Fruit fly (Drosophila melanogaster) whole organism, embryonic: Measurements from ENCODE around the gene Polr2I.
A peak's percentile ranks its signal among the peaks of the same experiment; 100 is the strongest.

Source experiments
- ATbp ChIP-seq: fragments of 200-800 bp; sonication (Bioruptor generic); optimal IDR thresholded peaks from 2 replicates; lab custom pipeline; 2017; ENCODE audit warnings: missing biosample characterization, mild to moderate bottlenecking, missing genetic modification characterization, missing genetic modification reagents
- Blimp-1 ChIP-seq: fragments of 200-800 bp; sonication (Bioruptor generic); optimal IDR thresholded peaks from 3 replicates; lab custom pipeline; 2018; ENCODE audit warnings: missing biosample characterization, missing genetic modification characterization, mild to moderate bottlenecking, moderate library complexity, missing genetic modification reagents
- CG10431 ChIP-seq: fragments of 200-800 bp; sonication (Bioruptor generic); optimal IDR thresholded peaks from 3 replicates; lab custom pipeline; 2018; ENCODE audit warnings: missing biosample characterization, mild to moderate bottlenecking, missing genetic modification characterization
- CG11085 ChIP-seq: fragments of 200-800 bp; sonication (Bioruptor generic); IDR thresholded peaks from 2 replicates; pipeline ENCODE4 v1.3.6; 2022; ENCODE audit warnings: missing biosample characterization, missing genetic modification characterization
- CG11504 ChIP-seq: fragments of 200-800 bp; sonication (Bioruptor generic); optimal IDR thresholded peaks from 3 replicates; lab custom pipeline; 2019; ENCODE audit warnings: missing biosample characterization, mild to moderate bottlenecking, missing genetic modification characterization, moderate library complexity
- CG12071 ChIP-seq: fragments of 200-800 bp; sonication (Bioruptor generic); optimal IDR thresholded peaks from 3 replicates; lab custom pipeline; 2018; ENCODE audit warnings: missing biosample characterization, mild to moderate bottlenecking, missing genetic modification characterization
- CG12236 ChIP-seq: fragments of 200-800 bp; sonication (Bioruptor generic); optimal IDR thresholded peaks from 2 replicates; lab custom pipeline; 2016; ENCODE audit warnings: missing biosample characterization, missing genetic modification characterization
- CG13424 ChIP-seq: fragments of 200-800 bp; sonication (Bioruptor generic); optimal IDR thresholded peaks from 2 replicates; lab custom pipeline; 2019; ENCODE audit warnings: missing biosample characterization, mild to moderate bottlenecking, missing genetic modification characterization, moderate library complexity
- CG15514 ChIP-seq: fragments of 200-800 bp; sonication (Bioruptor generic); optimal IDR thresholded peaks from 3 replicates; lab custom pipeline; 2017; ENCODE audit warnings: missing biosample characterization, missing genetic modification characterization, mild to moderate bottlenecking, moderate library complexity, missing genetic modification reagents
- CG15696 ChIP-seq: fragments of 200-800 bp; sonication (Bioruptor generic); optimal IDR thresholded peaks from 2 replicates; lab custom pipeline; 2019; ENCODE audit warnings: missing biosample characterization, mild to moderate bottlenecking, missing genetic modification characterization, moderate library complexity
- CG1603 ChIP-seq: fragments of 200-800 bp; sonication (Bioruptor generic); optimal IDR thresholded peaks from 2 replicates; lab custom pipeline; 2019; ENCODE audit warnings: missing biosample characterization, mild to moderate bottlenecking, missing genetic modification characterization, moderate library complexity
- CG17359 ChIP-seq: fragments of 200-800 bp; sonication (Bioruptor generic); optimal IDR thresholded peaks from 3 replicates; lab custom pipeline; 2018; ENCODE audit warnings: missing biosample characterization, mild to moderate bottlenecking, missing genetic modification characterization, moderate library complexity
- CG17829 ChIP-seq: fragments of 200-800 bp; optimal IDR thresholded peaks from 2 replicates; lab custom pipeline; 2019; ENCODE audit warnings: missing biosample characterization, mild to moderate bottlenecking, missing genetic modification characterization, moderate library complexity
- CG2120 ChIP-seq: fragments of 200-800 bp; sonication (Bioruptor generic); optimal IDR thresholded peaks from 3 replicates; lab custom pipeline; 2016; ENCODE audit warnings: missing biosample characterization, missing genetic modification characterization
- CG31365 ChIP-seq: fragments of 200-800 bp; sonication (Bioruptor generic); optimal IDR thresholded peaks from 2 replicates; lab custom pipeline; 2018; ENCODE audit warnings: missing biosample characterization, mild to moderate bottlenecking, missing genetic modification characterization
- CG33213 ChIP-seq: fragments of 200-800 bp; sonication (Bioruptor generic); optimal IDR thresholded peaks from 3 replicates; lab custom pipeline; 2016; ENCODE audit warnings: missing biosample characterization, missing genetic modification characterization
- CG34224 ChIP-seq: fragments of 200-800 bp; sonication (Bioruptor generic); IDR thresholded peaks from 3 replicates; pipeline ENCODE4 v1.3.6; 2022; ENCODE audit warnings: missing biosample characterization, missing genetic modification characterization; ENCODE audit not compliant: partially characterized antibody
- CG4707 ChIP-seq: fragments of 200-800 bp; sonication (Bioruptor generic); optimal IDR thresholded peaks from 2 replicates; lab custom pipeline; 2018; ENCODE audit warnings: missing biosample characterization, mild to moderate bottlenecking, missing genetic modification characterization, moderate library complexity
- CG9437 ChIP-seq: fragments of 200-800 bp; sonication (Bioruptor generic); optimal IDR thresholded peaks from 2 replicates; lab custom pipeline; 2018; ENCODE audit warnings: missing biosample characterization, mild to moderate bottlenecking, missing genetic modification characterization
- Dek ChIP-seq: fragments of 200-800 bp; sonication (Bioruptor generic); optimal IDR thresholded peaks from 3 replicates; lab custom pipeline; 2019; ENCODE audit warnings: missing biosample characterization, mild to moderate bottlenecking, missing genetic modification characterization, moderate library complexity
- Doc2 ChIP-seq: fragments of 200-800 bp; sonication (Bioruptor generic); IDR thresholded peaks from 2 replicates; pipeline ENCODE4 v1.3.6; 2022; ENCODE audit warnings: missing biosample characterization, missing genetic modification characterization
- HLH54F ChIP-seq: fragments of 200-800 bp; sonication (Bioruptor generic); optimal IDR thresholded peaks from 3 replicates; lab custom pipeline; 2016; ENCODE audit warnings: missing biosample characterization, missing genetic modification characterization
- HLHmδ ChIP-seq: fragments of 200-800 bp; sonication (Bioruptor generic); optimal IDR thresholded peaks from 2 replicates; lab custom pipeline; 2018; ENCODE audit warnings: missing biosample characterization, mild to moderate bottlenecking, missing genetic modification characterization, moderate library complexity
- Hr51 ChIP-seq, 2 experiments: fragments of 200-800 bp; sonication (Bioruptor generic); optimal IDR thresholded peaks; 2 replicates in 1 of 2; 3 replicates in 1 of 2; lab custom pipeline; 2016 to 2018; ENCODE audit warnings: missing biosample characterization in 2 of 2, missing genetic modification characterization in 2 of 2, mild to moderate bottlenecking in 1 of 2, moderate library complexity in 1 of 2
- MTF-1 ChIP-seq: fragments of 200-800 bp; sonication (Bioruptor generic); optimal IDR thresholded peaks from 2 replicates; lab custom pipeline; 2018; ENCODE audit warnings: missing biosample characterization, mild to moderate bottlenecking, missing genetic modification characterization, borderline replicate concordance
- NC2β ChIP-seq: fragments of 200-800 bp; sonication (Bioruptor generic); optimal IDR thresholded peaks from 2 replicates; lab custom pipeline; 2016; ENCODE audit warnings: missing biosample characterization, missing genetic modification characterization
- PHDP ChIP-seq: fragments of 200-800 bp; sonication (Bioruptor generic); optimal IDR thresholded peaks from 3 replicates; lab custom pipeline; 2018; ENCODE audit warnings: missing biosample characterization, mild to moderate bottlenecking, missing genetic modification characterization, moderate library complexity
- Sox102F ChIP-seq: fragments of 200-800 bp; sonication (Bioruptor generic); optimal IDR thresholded peaks from 2 replicates; lab custom pipeline; 2018; ENCODE audit warnings: missing biosample characterization, mild to moderate bottlenecking, missing genetic modification characterization, moderate library complexity
- ash1 ChIP-seq: fragments of 200-800 bp; sonication (Bioruptor generic); optimal IDR thresholded peaks from 2 replicates; lab custom pipeline; 2018; ENCODE audit warnings: missing biosample characterization, mild to moderate bottlenecking, missing genetic modification characterization
- bsh ChIP-seq, 2 experiments: fragments of 200-800 bp; sonication (Bioruptor generic); optimal IDR thresholded peaks; 2 replicates each; lab custom pipeline; 2017 to 2018; ENCODE audit warnings: mild to moderate bottlenecking in 2 of 2, missing biosample characterization in 2 of 2, missing genetic modification characterization in 2 of 2, moderate library complexity in 1 of 2
- btn ChIP-seq: fragments of 200-800 bp; sonication (Bioruptor generic); optimal IDR thresholded peaks from 2 replicates; lab custom pipeline; 2016; ENCODE audit warnings: missing biosample characterization, missing genetic modification characterization
- dmrt99B ChIP-seq: fragments of 200-800 bp; sonication (Bioruptor generic); optimal IDR thresholded peaks from 2 replicates; lab custom pipeline; 2018; ENCODE audit warnings: missing biosample characterization, mild to moderate bottlenecking, missing genetic modification characterization, moderate library complexity
- gem ChIP-seq: fragments of 200-800 bp; sonication (Bioruptor generic); optimal IDR thresholded peaks from 2 replicates; lab custom pipeline; 2019; ENCODE audit warnings: missing biosample characterization, mild to moderate bottlenecking, missing genetic modification characterization, moderate library complexity
- grau ChIP-seq: fragments of 200-800 bp; optimal IDR thresholded peaks from 3 replicates; lab custom pipeline; 2019; ENCODE audit warnings: missing biosample characterization, mild to moderate bottlenecking, missing genetic modification characterization, moderate library complexity
- lab ChIP-seq: fragments of 200-800 bp; sonication (Bioruptor generic); optimal IDR thresholded peaks from 3 replicates; lab custom pipeline; 2017; ENCODE audit warnings: missing biosample characterization, missing genetic modification characterization, mild to moderate bottlenecking, moderate library complexity, missing genetic modification reagents
- sima ChIP-seq: fragments of 200-800 bp; sonication (Bioruptor generic); optimal IDR thresholded peaks from 2 replicates; lab custom pipeline; 2016; ENCODE audit warnings: missing biosample characterization, missing genetic modification characterization
- vfl ChIP-seq: fragments of 200-800 bp; sonication (Bioruptor generic); optimal IDR thresholded peaks from 2 replicates; lab custom pipeline; 2016; ENCODE audit warnings: missing biosample characterization, missing genetic modification characterization

The Polr2I gene

DNA sequence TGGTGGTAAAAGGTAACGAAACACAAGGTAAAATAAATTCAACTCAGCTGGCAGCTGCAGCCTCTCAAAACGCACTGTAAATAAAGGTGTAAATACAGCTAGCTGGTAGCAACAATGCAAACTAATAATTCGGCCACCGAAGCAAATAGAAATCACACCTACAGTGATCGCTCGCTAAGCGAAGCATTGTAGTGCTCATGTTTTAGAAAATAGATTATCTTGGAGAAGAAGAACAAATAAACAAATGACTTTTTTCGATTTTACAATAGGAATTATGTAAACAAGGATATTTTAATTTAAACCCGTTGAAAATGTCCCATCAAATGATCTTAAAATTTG, 24.5 kb upstream of the Polr2I start (continued):
- no peak for TF ChIP-seq ash1 (GFP tag; lab: Kevin White, UChicago)
- TF ChIP-seq CG12236: no peak
- peak; percentile 45 for TF ChIP-seq CG1603 (tag; lab: Kevin White, UChicago)
- TF ChIP-seq CG33213 (GFP tag; lab: Kevin White, UChicago): peak; percentile 13
- TF ChIP-seq CG10431 (GFP tag; lab: Kevin White, UChicago): peak; percentile 23
- peak; percentile 13 for TF ChIP-seq CG15514 (GFP tag; lab: Kevin White, UChicago)
- peak; percentile 15 for TF ChIP-seq CG4707 (GFP tag; lab: Kevin White, UChicago)
- TF ChIP-seq Doc2 (GFP tag; lab: Robert Waterston, UW): no peak
- peak; percentile 5 for TF ChIP-seq Blimp-1 (GFP tag; lab: Kevin White, UChicago)
- peak; percentile 32 for TF ChIP-seq Dek
- peak; percentile 53 for TF ChIP-seq CG12071 (GFP tag; lab: Kevin White, UChicago)
- peak; percentile 40 for TF ChIP-seq Sox102F (GFP tag; lab: Kevin White, UChicago)
- TF ChIP-seq CG15696: peak; percentile 10
- peak; percentile 40 for TF ChIP-seq CG13424
- TF ChIP-seq NC2β (GFP tag; lab: Kevin White, UChicago): no peak
- TF ChIP-seq PHDP (tag; lab: Kevin White, UChicago): peak; percentile 18
- peak; percentile 60 for TF ChIP-seq MTF-1 (GFP tag; lab: Kevin White, UChicago)
- TF ChIP-seq CG17829 (tag; lab: Kevin White, UChicago): peak; percentile 9
- peak; percentile 1 for TF ChIP-seq HLH54F (GFP tag; lab: Kevin White, UChicago)
- peak in 1 of 2 experiments; percentile 46 for TF ChIP-seq Hr51 (GFP tag; optimal IDR thresholded peaks at IDR 0.05; lab: Kevin White, UChicago)
- TF ChIP-seq HLHmδ (GFP tag; lab: Kevin White, UChicago): peak; percentile 58
- TF ChIP-seq sima (GFP tag; lab: Kevin White, UChicago): peak; percentile 4
- no peak for TF ChIP-seq CG11085 (GFP tag; lab: Robert Waterston, UW)
- no peak for TF ChIP-seq CG34224 (GFP tag; lab: Robert Waterston, UW)
- no peak for TF ChIP-seq CG31365 (tag; lab: Kevin White, UChicago)
- peak; percentile 92 for TF ChIP-seq grau
- peak; percentile 5 for TF ChIP-seq CG9437 (GFP tag; lab: Kevin White, UChicago)
- TF ChIP-seq dmrt99B: peak; percentile 29
- no peak for TF ChIP-seq vfl
- peak; percentile 44 for TF ChIP-seq CG11504 (tag; lab: Kevin White, UChicago)
- peak; percentile 47 for TF ChIP-seq lab (GFP tag; lab: Kevin White, UChicago)
- peak; percentile 49 for TF ChIP-seq CG17359 (tag; lab: Kevin White, UChicago)
- TF ChIP-seq gem (tag; lab: Kevin White, UChicago): peak; percentile 51
- TF ChIP-seq ATbp (GFP tag; lab: Kevin White, UChicago): peak; percentile 82
- peak; percentile 2 for TF ChIP-seq CG2120 (GFP tag; lab: Kevin White, UChicago)
- peak in 1 of 2 experiments; percentile 23 for TF ChIP-seq bsh (GFP tag; optimal IDR thresholded peaks at IDR 0.05; lab: Kevin White, UChicago)
- TF ChIP-seq btn (GFP tag; lab: Kevin White, UChicago): peak; percentile 5
